Fruit fly (Drosophila melanogaster): Measurements from ENCODE around the gene Clp.

Gene Clp

DNA sequence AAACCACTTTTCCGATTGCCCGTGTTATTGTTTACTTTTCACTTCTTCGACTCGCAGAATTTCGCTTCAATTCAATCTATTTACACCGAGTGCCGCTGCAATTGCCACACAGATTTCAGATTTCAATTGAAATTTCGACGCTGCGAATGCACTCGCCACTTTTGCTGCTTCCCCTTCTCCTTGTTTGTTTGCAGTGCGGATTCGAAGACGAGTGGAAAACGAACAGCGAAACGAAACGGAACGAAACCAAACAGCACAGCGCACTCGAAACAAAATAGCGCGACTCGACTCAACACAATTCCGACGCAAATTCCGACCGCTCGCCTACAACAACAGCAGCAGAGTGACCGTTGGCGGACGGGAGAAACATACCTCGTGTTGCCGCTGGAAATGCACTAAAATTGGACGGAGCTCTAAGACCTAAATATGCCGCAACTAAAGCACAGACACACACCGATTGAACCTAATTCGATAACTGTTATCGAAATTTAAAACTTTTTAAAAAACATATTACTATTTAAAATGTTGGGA, 31.0 kb downstream of the Clp start, which contains the start of gene drongo (continued):
- TF ChIP-seq Asciz (GFP tag; optimal IDR thresholded peaks at IDR 0.05) (peak; percentile 1), sens (GFP tag) (peak; percentile 86), Ets65A (GFP tag) (no peak), Lhr (GFP tag; optimal IDR thresholded peaks at IDR 0.05) (peak; percentile 87), ab (GFP tag; optimal IDR thresholded peaks at IDR 0.05) (no peak), PHDP (tag; optimal IDR thresholded peaks at IDR 0.05) (peak; percentile 55), cato (GFP tag; optimal IDR thresholded peaks at IDR 0.05; ENCODE audit: borderline replicate concordance) (no peak), CG10209 (GFP tag; optimal IDR thresholded peaks at IDR 0.05) (no peak), Lim3 (GFP tag; IDR thresholded peaks at IDR 0.05) (no peak), cwo (GFP tag; optimal IDR thresholded peaks at IDR 0.05) (no peak), otp (GFP tag; IDR thresholded peaks at IDR 0.05) (0 out of 3 replicates have a peak, but pooled peaks have one; percentile 44), CG13894 (tag; optimal IDR thresholded peaks at IDR 0.05) (peak; percentile 71), dmrt11E (tag; optimal IDR thresholded peaks at IDR 0.05) (no peak), CG16815 (GFP tag; optimal IDR thresholded peaks at IDR 0.05) (no peak), CG10321 (GFP tag; IDR thresholded peaks at IDR 0.05) (no peak)

dm6 chr2L:852647-853111, 32.9 kb downstream of the Clp start, which contains the start of the genes CG4291 and kraken:
CG4291 (minus strand) TSS chr2L:852730.
kraken (plus strand) TSS chr2L:852768.
- TF ChIP-seq lilli (GFP tag; optimal IDR thresholded peaks at IDR 0.05) (peak; percentile 78), slou (GFP tag; optimal IDR thresholded peaks at IDR 0.05) (no peak), CG31365 (tag; optimal IDR thresholded peaks at IDR 0.05) (no peak), amos (GFP tag; IDR thresholded peaks at IDR 0.05; ENCODE audit: partially characterized antibody) (peak; percentile 36; the same call in 1 of the 2 replicates), CG18599 (GFP tag; optimal IDR thresholded peaks at IDR 0.05) (peak; percentile 67), Bgb (GFP tag; IDR thresholded peaks at IDR 0.05; ENCODE audit: partially characterized antibody) (peak; percentile 68), CG3065 (GFP tag; optimal IDR thresholded peaks at IDR 0.05) (no peak), mam (GFP tag; optimal IDR thresholded peaks at IDR 0.05) (peak; percentile 59), CG10267 (tag; optimal IDR thresholded peaks at IDR 0.05) (peak; percentile 16), CG3163 (GFP tag; optimal IDR thresholded peaks at IDR 0.05) (peak; percentile 59), CG12769 (tag; optimal IDR thresholded peaks at IDR 0.05) (peak; percentile 73), chinmo (GFP tag; IDR thresholded peaks at IDR 0.05; ENCODE audit: partially characterized antibody) (no peak), crol (GFP tag; IDR thresholded peaks at IDR 0.05) (0 out of 2 replicates have a peak, but pooled peaks have one; percentile 9), CG3726 (GFP tag; IDR thresholded peaks at IDR 0.05) (no peak), Fer1 (GFP tag; optimal IDR thresholded peaks at IDR 0.05) (peak; percentile 53), fd96Cb (tag; optimal IDR thresholded peaks at IDR 0.05) (no peak), CG32532 (GFP tag; IDR thresholded peaks at IDR 0.05) (peak; percentile 78), dmrt99B (tag; optimal IDR thresholded peaks at IDR 0.05) (peak; percentile 35), CG14050 (GFP tag; IDR thresholded peaks at IDR 0.05) (peak; percentile 42; the same call in 2 of the 3 replicates), CG9932 (GFP tag; IDR thresholded peaks at IDR 0.05) (peak; percentile 86), CG11504 (tag; optimal IDR thresholded peaks at IDR 0.05) (peak; percentile 50), CG11560 (tag; IDR thresholded peaks at IDR 0.05) (no peak; the same call in 2 of the 3 replicates), lbe (GFP tag; optimal IDR thresholded peaks at IDR 0.05) (peak; percentile 9), luna (GFP tag; optimal IDR thresholded peaks at IDR 0.05) (no peak), CG10147 (GFP tag; optimal IDR thresholded peaks at IDR 0.05) (peak; percentile 32), gsb-n (tag; optimal IDR thresholded peaks at IDR 0.05) (peak; percentile 63), rib (GFP tag; IDR thresholded peaks at IDR 0.05) (peak; percentile 57), klu (GFP tag; IDR thresholded peaks at IDR 0.05) (peak; percentile 47; the same call in 1 of the 2 replicates), vfl (GFP tag; optimal IDR thresholded peaks at IDR 0.05) (peak; percentile 68), D19A (tag; optimal IDR thresholded peaks at IDR 0.05) (no peak), zen (tag; optimal IDR thresholded peaks at IDR 0.05) (peak; percentile 24), CG7963 (GFP tag; IDR thresholded peaks at IDR 0.05; ENCODE audit: partially characterized antibody) (0 out of 3 replicates have a peak, but pooled peaks have one; percentile 6), Sry-δ (GFP tag; optimal IDR thresholded peaks at IDR 0.05) (peak; percentile 60), sens-2 (GFP tag; IDR thresholded peaks at IDR 0.05) (no peak)
